Worm (Caenorhabditis elegans): Measurements from ENCODE around the gene cdh-10.

The cdh-10 gene

ce11 chrIV:2466249-2466648 lies 3.1 kb upstream of the cdh-10 start:
- no peak for TF ChIP-seq rpc-1 (optimal IDR thresholded peaks at IDR 0.05)
- no peak for TF ChIP-seq rpc-1 (tag; optimal IDR thresholded peaks at IDR 0.05)
- no peak for TF ChIP-seq madf-10 (tag; optimal IDR thresholded peaks at IDR 0.05)
- TF ChIP-seq unc-62 (GFP tag; optimal IDR thresholded peaks at IDR 0.05) = no peak
- TF ChIP-seq nhr-80 (tag; optimal IDR thresholded peaks at IDR 0.05) = peak; percentile 64
- no peak for TF ChIP-seq snpc-1.3 (tag; optimal IDR thresholded peaks at IDR 0.05; ENCODE audit: insufficient read depth)
- TF ChIP-seq mel-28 (tag; optimal IDR thresholded peaks at IDR 0.05; ENCODE audit: borderline replicate concordance) = no peak

DNA sequence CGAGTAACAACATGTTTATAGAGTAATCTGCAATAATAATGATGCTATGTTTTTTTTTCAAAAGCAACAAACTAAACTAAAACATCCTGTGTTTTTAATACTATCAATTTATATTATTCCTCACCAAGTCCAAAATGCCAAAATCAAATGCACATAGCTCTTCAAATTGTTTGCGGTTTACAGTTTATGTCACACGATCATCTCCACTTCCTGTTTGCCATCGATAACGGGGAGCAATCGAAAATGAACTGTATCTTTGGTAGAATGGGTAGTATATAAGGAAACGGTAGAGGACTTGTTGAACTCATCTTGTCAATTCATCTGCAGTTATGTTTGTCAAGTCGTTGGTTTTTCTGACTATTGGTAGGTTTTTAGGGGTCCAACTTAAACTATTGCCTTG lies 987 bp upstream of the cdh-10 start, which contains the start of gene ilys-3:
ilys-3 (plus strand) TSS at position 301 of the 400 bp plus-strand sequence.
- no peak for TF ChIP-seq nhr-27 (tag; optimal IDR thresholded peaks at IDR 0.05)
- no peak for TF ChIP-seq ztf-25 (GFP tag; IDR thresholded peaks at IDR 0.05)
- no peak for TF ChIP-seq xnd-1 (tag; optimal IDR thresholded peaks at IDR 0.05)
- TF ChIP-seq egl-18 (GFP tag; IDR thresholded peaks at IDR 0.05) = no peak
- TF ChIP-seq B0019.2 (GFP tag; conservative IDR thresholded peaks at IDR 0.05) = no peak
- no peak for TF ChIP-seq aptf-3 (GFP tag; IDR thresholded peaks at IDR 0.05)
- no peak for TF ChIP-seq zfh-2 (GFP tag; conservative IDR thresholded peaks at IDR 0.05)
- TF ChIP-seq ama-1 (optimal IDR thresholded peaks at IDR 0.05) = no peak
- no peak for TF ChIP-seq ama-1 (GFP tag; optimal IDR thresholded peaks at IDR 0.05)
- no peak for TF ChIP-seq ztf-26 (tag; optimal IDR thresholded peaks at IDR 0.05)
- no peak for TF ChIP-seq hrde-1 (tag; optimal IDR thresholded peaks at IDR 0.05; ENCODE audit: borderline replicate concordance)
- TF ChIP-seq lin-54 (GFP tag; optimal IDR thresholded peaks at IDR 0.05) = no peak
- no peak for TF ChIP-seq T26A5.8 (tag; optimal IDR thresholded peaks at IDR 0.05)
- TF ChIP-seq hmg-20 (GFP tag; IDR thresholded peaks at IDR 0.05) = no peak
- no peak for TF ChIP-seq Y95B8A.8 (GFP tag; IDR thresholded peaks at IDR 0.05)

ce11 chrIV:2461396-2461795 lies 1.8 kb downstream of the cdh-10 start:
- no peak for TF ChIP-seq gei-17 (GFP tag; optimal IDR thresholded peaks at IDR 0.05)
- TF ChIP-seq lsl-1 (GFP tag; optimal IDR thresholded peaks at IDR 0.05) = no peak
- TF ChIP-seq sptf-2 (GFP tag; optimal IDR thresholded peaks at IDR 0.05) = no peak
- TF ChIP-seq Y53F4B.3 (GFP tag; IDR thresholded peaks at IDR 0.05) = no peak

- no peak for TF ChIP-seq attf-3 (GFP tag; conservative IDR thresholded peaks at IDR 0.05)
Measured at ce11 chrIV:2455128-2455527, 8.0 kb downstream of the cdh-10 start.

DNA sequence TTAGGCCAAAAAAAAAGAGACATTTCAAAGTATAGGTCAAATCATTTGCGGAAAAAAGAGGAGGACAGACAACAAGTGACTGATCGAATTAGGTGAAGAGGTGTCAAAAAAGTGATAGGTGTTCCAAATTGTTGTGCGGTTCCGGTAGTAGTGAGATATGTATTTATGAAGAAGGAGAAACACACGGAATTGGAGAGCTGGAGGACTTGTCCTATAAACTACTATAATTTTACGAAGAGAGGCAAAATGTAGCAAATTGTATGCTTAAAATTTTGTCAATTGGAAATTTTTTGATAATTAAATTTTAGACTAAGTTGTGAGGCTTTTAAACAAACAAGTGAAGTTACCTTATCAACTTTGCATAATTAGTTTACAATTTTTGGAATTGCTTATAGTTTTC lies 11.5 kb downstream of the cdh-10 start:
- TF ChIP-seq madf-3 (GFP tag; IDR thresholded peaks at IDR 0.05) (no peak), ets-4 (GFP tag; optimal IDR thresholded peaks at IDR 0.05) (no peak), F10E7.11 (tag; optimal IDR thresholded peaks at IDR 0.05) (no peak), nfya-1 (tag; optimal IDR thresholded peaks at IDR 0.05; ENCODE audit: borderline replicate concordance, insufficient read depth) (no peak), ztf-25 (GFP tag; IDR thresholded peaks at IDR 0.05) (no peak), ztf-6 (GFP tag; IDR thresholded peaks at IDR 0.05) (no peak), dpl-1 (GFP tag; optimal IDR thresholded peaks at IDR 0.05) (no peak), F57A8.1 (GFP tag; optimal IDR thresholded peaks at IDR 0.05) (no peak)
